Fruit fly (Drosophila melanogaster) whole organism, embryonic: ENCODE data around the gene nst.

ENCODE experiments used
- Abd-B ChIP-seq: fragments of 200-800 bp; sonication (Bioruptor generic); optimal IDR thresholded peaks from 2 replicates; lab custom pipeline; 2018; ENCODE audit warnings: missing biosample characterization, mild to moderate bottlenecking, missing genetic modification characterization, moderate library complexity
- Asciz ChIP-seq: fragments of 200-800 bp; sonication (Bioruptor generic); optimal IDR thresholded peaks from 2 replicates; lab custom pipeline; 2017; ENCODE audit warnings: missing biosample characterization, mild to moderate bottlenecking, missing genetic modification characterization, missing genetic modification reagents
- CG10959 ChIP-seq: fragments of 200-800 bp; sonication (Bioruptor generic); IDR thresholded peaks from 2 replicates; pipeline ENCODE4 v1.3.6; 2022; ENCODE audit warnings: missing biosample characterization, missing genetic modification characterization
- CG11504 ChIP-seq: fragments of 200-800 bp; sonication (Bioruptor generic); optimal IDR thresholded peaks from 3 replicates; lab custom pipeline; 2019; ENCODE audit warnings: missing biosample characterization, mild to moderate bottlenecking, missing genetic modification characterization, moderate library complexity
- CG12155 ChIP-seq: fragments of 200-800 bp; sonication (Bioruptor generic); optimal IDR thresholded peaks from 3 replicates; lab custom pipeline; 2016; ENCODE audit warnings: missing biosample characterization, missing genetic modification characterization
- CG12236 ChIP-seq: fragments of 200-800 bp; sonication (Bioruptor generic); optimal IDR thresholded peaks from 2 replicates; lab custom pipeline; 2016; ENCODE audit warnings: missing biosample characterization, missing genetic modification characterization
- CG13287 ChIP-seq: fragments of 200-800 bp; sonication (Bioruptor generic); IDR thresholded peaks from 2 replicates; pipeline ENCODE4 v1.3.6; 2022; ENCODE audit warnings: missing biosample characterization, missing genetic modification characterization; ENCODE audit not compliant: partially characterized antibody
- CG13424 ChIP-seq: fragments of 200-800 bp; sonication (Bioruptor generic); optimal IDR thresholded peaks from 2 replicates; lab custom pipeline; 2019; ENCODE audit warnings: missing biosample characterization, mild to moderate bottlenecking, missing genetic modification characterization, moderate library complexity
- CG15073 ChIP-seq: fragments of 200-800 bp; sonication (Bioruptor generic); optimal IDR thresholded peaks from 2 replicates; lab custom pipeline; 2016; ENCODE audit warnings: missing biosample characterization, missing genetic modification characterization
- CG1647 ChIP-seq: fragments of 200-800 bp; sonication (Bioruptor generic); optimal IDR thresholded peaks from 3 replicates; lab custom pipeline; 2016; ENCODE audit warnings: missing biosample characterization, missing genetic modification characterization
- CG17361 ChIP-seq: fragments of 200-800 bp; sonication (Bioruptor generic); IDR thresholded peaks from 3 replicates; pipeline ENCODE4 v1.3.6; 2022; ENCODE audit warnings: missing biosample characterization, missing genetic modification characterization
- CG18262 ChIP-seq: fragments of 200-800 bp; optimal IDR thresholded peaks from 3 replicates; lab custom pipeline; 2019; ENCODE audit warnings: missing biosample characterization, mild to moderate bottlenecking, missing genetic modification characterization, moderate library complexity
- CG2116 ChIP-seq: fragments of 200-800 bp; sonication (Bioruptor generic); optimal IDR thresholded peaks from 3 replicates; lab custom pipeline; 2018; ENCODE audit warnings: missing biosample characterization, mild to moderate bottlenecking, missing genetic modification characterization
- CG2199 ChIP-seq: fragments of 200-800 bp; sonication (Bioruptor generic); IDR thresholded peaks from 3 replicates; pipeline ENCODE4 v1.3.6; 2022; ENCODE audit warnings: missing biosample characterization, missing genetic modification characterization
- CG2889 ChIP-seq: fragments of 200-800 bp; sonication (Bioruptor generic); IDR thresholded peaks from 3 replicates; pipeline ENCODE4 v1.3.6; 2022; ENCODE audit warnings: missing biosample characterization, missing genetic modification characterization
- CG30403 ChIP-seq: fragments of 200-800 bp; sonication (Bioruptor generic); optimal IDR thresholded peaks from 3 replicates; lab custom pipeline; 2016; ENCODE audit warnings: missing biosample characterization, missing genetic modification characterization
- CG3838 ChIP-seq: fragments of 200-800 bp; sonication (Bioruptor generic); optimal IDR thresholded peaks from 3 replicates; lab custom pipeline; 2016; ENCODE audit warnings: missing biosample characterization, missing genetic modification characterization
- CG6683 ChIP-seq: fragments of 200-800 bp; sonication (Bioruptor generic); optimal IDR thresholded peaks from 2 replicates; lab custom pipeline; 2017; ENCODE audit warnings: missing biosample characterization, mild to moderate bottlenecking, missing genetic modification characterization, missing genetic modification reagents
- CG6791 ChIP-seq: fragments of 200-800 bp; sonication (Bioruptor generic); IDR thresholded peaks from 3 replicates; pipeline ENCODE4 v1.3.6; 2022; ENCODE audit warnings: missing biosample characterization, missing genetic modification characterization; ENCODE audit not compliant: partially characterized antibody
- D19B ChIP-seq: fragments of 200-800 bp; sonication (Bioruptor generic); optimal IDR thresholded peaks from 2 replicates; lab custom pipeline; 2017; ENCODE audit warnings: missing biosample characterization, mild to moderate bottlenecking, missing genetic modification characterization
- Dip2 ChIP-seq: fragments of 200-800 bp; sonication (Bioruptor generic); IDR thresholded peaks from 2 replicates; pipeline ENCODE4 v1.3.6; 2022; ENCODE audit warnings: missing biosample characterization, missing genetic modification characterization
- Gsc ChIP-seq: fragments of 200-800 bp; sonication (Bioruptor generic); IDR thresholded peaks from 2 replicates; pipeline ENCODE4 v1.3.6; 2022; ENCODE audit warnings: missing biosample characterization, missing genetic modification characterization
- Hey ChIP-seq: fragments of 200-800 bp; sonication (Bioruptor generic); optimal IDR thresholded peaks from 3 replicates; lab custom pipeline; 2018; ENCODE audit warnings: missing biosample characterization, mild to moderate bottlenecking, missing genetic modification characterization
- Kr ChIP-seq: fragments of 200-800 bp; sonication (Bioruptor generic); optimal IDR thresholded peaks from 2 replicates; lab custom pipeline; 2017; ENCODE audit warnings: missing biosample characterization, mild to moderate bottlenecking, missing genetic modification characterization
- Max ChIP-seq: fragments of 200-800 bp; sonication (Bioruptor generic); optimal IDR thresholded peaks from 2 replicates; lab custom pipeline; 2016; ENCODE audit warnings: missing biosample characterization, mild to moderate bottlenecking, missing genetic modification characterization
- Oli ChIP-seq: fragments of 200-800 bp; sonication (Bioruptor generic); optimal IDR thresholded peaks from 2 replicates; lab custom pipeline; 2018; ENCODE audit warnings: missing biosample characterization, mild to moderate bottlenecking, missing genetic modification characterization, moderate library complexity
- Optix ChIP-seq: fragments of 200-800 bp; sonication (Bioruptor generic); IDR thresholded peaks from 3 replicates; pipeline ENCODE4 v1.3.6; 2022; ENCODE audit warnings: missing biosample characterization, missing genetic modification characterization
- PHDP ChIP-seq: fragments of 200-800 bp; sonication (Bioruptor generic); optimal IDR thresholded peaks from 3 replicates; lab custom pipeline; 2018; ENCODE audit warnings: missing biosample characterization, mild to moderate bottlenecking, missing genetic modification characterization, moderate library complexity
- Poxn ChIP-seq: fragments of 200-800 bp; sonication (Bioruptor generic); IDR thresholded peaks from 2 replicates; pipeline ENCODE4 v1.3.6; 2022; ENCODE audit warnings: missing biosample characterization, missing genetic modification characterization
- Ravus ChIP-seq: fragments of 200-800 bp; sonication (Bioruptor generic); IDR thresholded peaks from 2 replicates; pipeline ENCODE4 v1.3.6; 2022; ENCODE audit warnings: missing biosample characterization, missing genetic modification characterization
- Sox102F ChIP-seq: fragments of 200-800 bp; sonication (Bioruptor generic); optimal IDR thresholded peaks from 2 replicates; lab custom pipeline; 2018; ENCODE audit warnings: missing biosample characterization, mild to moderate bottlenecking, missing genetic modification characterization, moderate library complexity
- amos ChIP-seq: fragments of 200-800 bp; sonication (Bioruptor generic); IDR thresholded peaks from 2 replicates; pipeline ENCODE4 v1.3.6; 2022; ENCODE audit warnings: missing biosample characterization, missing genetic modification characterization; ENCODE audit not compliant: partially characterized antibody
- ato ChIP-seq: fragments of 200-800 bp; sonication (Bioruptor generic); IDR thresholded peaks from 2 replicates; pipeline ENCODE4 v1.3.6; 2022; ENCODE audit warnings: missing biosample characterization, missing genetic modification characterization; ENCODE audit not compliant: partially characterized antibody
- cas ChIP-seq: fragments of 200-800 bp; sonication (Bioruptor generic); IDR thresholded peaks from 2 replicates; pipeline ENCODE4 v1.3.6; 2022; ENCODE audit warnings: missing biosample characterization, missing genetic modification characterization
- chinmo ChIP-seq: fragments of 200-800 bp; sonication (Bioruptor generic); IDR thresholded peaks from 4 replicates; pipeline ENCODE4 v1.3.6; 2022; ENCODE audit warnings: missing biosample characterization, missing genetic modification characterization; ENCODE audit not compliant: partially characterized antibody
- eve ChIP-seq, 2 experiments: fragments of >200 bp; optimal IDR thresholded peaks; 2 replicates each; lab custom pipeline; 2017; ENCODE audit warnings: missing biosample characterization in 2 of 2, missing genetic modification characterization in 2 of 2
- gcm ChIP-seq: fragments of 200-800 bp; sonication (Bioruptor generic); optimal IDR thresholded peaks from 2 replicates; lab custom pipeline; 2019; ENCODE audit warnings: missing biosample characterization, mild to moderate bottlenecking, missing genetic modification characterization, moderate library complexity
- grn ChIP-seq: fragments of 200-800 bp; sonication (Bioruptor generic); optimal IDR thresholded peaks from 3 replicates; lab custom pipeline; 2017; ENCODE audit warnings: missing biosample characterization, missing genetic modification characterization
- jigr1 ChIP-seq: fragments of 200-800 bp; sonication (Bioruptor generic); IDR thresholded peaks from 3 replicates; pipeline ENCODE4 v1.3.6; 2022; ENCODE audit warnings: missing biosample characterization, missing genetic modification characterization
- kni ChIP-seq: fragments of 200-800 bp; sonication (Bioruptor generic); optimal IDR thresholded peaks from 3 replicates; lab custom pipeline; 2017; ENCODE audit warnings: mild to moderate bottlenecking, missing biosample characterization, missing genetic modification reagents, missing genetic modification characterization
- mirr ChIP-seq: fragments of 200-800 bp; sonication (Bioruptor generic); optimal IDR thresholded peaks from 3 replicates; lab custom pipeline; 2018; ENCODE audit warnings: missing biosample characterization, mild to moderate bottlenecking, missing genetic modification characterization
- pb ChIP-seq: fragments of 200-800 bp; sonication (Bioruptor generic); optimal IDR thresholded peaks from 3 replicates; lab custom pipeline; 2016; ENCODE audit warnings: missing biosample characterization, missing genetic modification characterization
- sens-2 ChIP-seq: fragments of 200-800 bp; sonication (Bioruptor generic); IDR thresholded peaks from 2 replicates; pipeline ENCODE4 v1.3.6; 2022; ENCODE audit warnings: missing biosample characterization, missing genetic modification characterization
- seq ChIP-seq: fragments of 200-800 bp; sonication (Bioruptor generic); IDR thresholded peaks from 2 replicates; pipeline ENCODE4 v1.3.6; 2022; ENCODE audit warnings: missing biosample characterization, missing genetic modification characterization
- sima ChIP-seq: fragments of 200-800 bp; sonication (Bioruptor generic); optimal IDR thresholded peaks from 2 replicates; lab custom pipeline; 2016; ENCODE audit warnings: missing biosample characterization, missing genetic modification characterization
- sisA ChIP-seq: fragments of 200-800 bp; sonication (Bioruptor generic); IDR thresholded peaks from 2 replicates; pipeline ENCODE4 v1.3.6; 2022; ENCODE audit warnings: missing biosample characterization, missing genetic modification characterization
- ssp ChIP-seq: fragments of 200-800 bp; sonication (Bioruptor generic); IDR thresholded peaks from 2 replicates; pipeline ENCODE4 v1.3.6; 2022; ENCODE audit warnings: missing biosample characterization, missing genetic modification characterization
- trh ChIP-seq: fragments of 200-800 bp; sonication (Bioruptor generic); optimal IDR thresholded peaks from 2 replicates; lab custom pipeline; 2016; ENCODE audit warnings: missing biosample characterization, missing genetic modification characterization
- vfl ChIP-seq: fragments of 200-800 bp; sonication (Bioruptor generic); optimal IDR thresholded peaks from 2 replicates; lab custom pipeline; 2016; ENCODE audit warnings: missing biosample characterization, missing genetic modification characterization
- vvl ChIP-seq: fragments of 200-800 bp; sonication (Bioruptor generic); IDR thresholded peaks from 2 replicates; pipeline ENCODE4 v1.3.6; 2022; ENCODE audit warnings: missing biosample characterization, missing genetic modification characterization
- zen ChIP-seq: fragments of 200-800 bp; sonication (Bioruptor generic); optimal IDR thresholded peaks from 3 replicates; lab custom pipeline; 2018; ENCODE audit warnings: missing biosample characterization, mild to moderate bottlenecking, missing genetic modification characterization, moderate library complexity

Gene nst

DNA sequence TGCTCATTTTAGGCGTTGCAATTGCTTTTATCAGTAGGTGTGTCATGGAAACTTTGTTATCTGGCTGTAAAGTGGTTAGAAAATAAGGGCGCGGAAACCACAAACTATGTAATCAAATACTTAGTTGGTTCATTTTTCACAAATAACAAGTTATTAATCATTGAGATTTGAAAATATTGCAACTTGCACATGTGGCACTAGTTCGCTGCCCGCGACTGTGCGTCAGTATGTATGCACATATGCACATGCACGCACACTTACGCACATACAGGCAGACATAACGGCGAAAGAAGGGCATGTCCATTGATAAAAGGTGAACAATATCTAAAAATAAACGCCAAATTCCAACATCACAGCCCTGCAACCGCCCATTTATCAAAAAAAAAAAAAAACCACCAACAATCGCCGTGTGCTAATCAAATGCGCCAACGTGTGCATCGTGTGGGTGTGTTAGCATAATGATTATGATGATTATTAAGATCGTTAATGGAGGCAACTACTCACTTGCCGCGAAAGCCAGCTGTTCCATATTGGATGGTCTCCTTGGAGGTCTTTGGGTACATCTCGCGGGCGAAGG, 452 bp downstream of the nst start (continued):
- TF ChIP-seq D19B (GFP tag; lab: Kevin White, UChicago), result no peak
- no peak for TF ChIP-seq amos
- no peak for TF ChIP-seq CG2889 (GFP tag; lab: Robert Waterston, UW)
- no peak for TF ChIP-seq CG13287 (GFP tag; lab: Robert Waterston, UW)
- TF ChIP-seq Sox102F (GFP tag; lab: Kevin White, UChicago), result no peak
- no peak for TF ChIP-seq Abd-B (GFP tag; lab: Kevin White, UChicago)
- TF ChIP-seq Poxn (GFP tag; lab: Robert Waterston, UW), result no peak
- TF ChIP-seq CG12236 (GFP tag; lab: Kevin White, UChicago), result no peak
- TF ChIP-seq gcm (GFP tag; lab: Kevin White, UChicago), result peak; percentile 21
- TF ChIP-seq CG1647, result no peak
- TF ChIP-seq CG18262 (tag; lab: Kevin White, UChicago), result peak; percentile 63
- TF ChIP-seq vfl, result no peak
- TF ChIP-seq PHDP, result peak; percentile 48
- TF ChIP-seq CG11504 (tag; lab: Kevin White, UChicago), result peak; percentile 72
- no peak for TF ChIP-seq CG10959 (GFP tag; lab: Robert Waterston, UW)
- TF ChIP-seq sisA (GFP tag; lab: Robert Waterston, UW), result peak; percentile 61
- no peak for TF ChIP-seq mirr (GFP tag; lab: Kevin White, UChicago)
- no peak for TF ChIP-seq Dip2
- no peak for TF ChIP-seq CG2116 (GFP tag; lab: Kevin White, UChicago)
- TF ChIP-seq Max (GFP tag; lab: Kevin White, UChicago), result no peak
- TF ChIP-seq CG15073 (GFP tag; lab: Kevin White, UChicago), result no peak
- TF ChIP-seq Kr (GFP tag; lab: Kevin White, UChicago), result no peak
- no peak for TF ChIP-seq CG2199
- TF ChIP-seq CG13424 (tag; lab: Kevin White, UChicago), result peak; percentile 44
- no peak for TF ChIP-seq pb (GFP tag; lab: Kevin White, UChicago)
- no peak for TF ChIP-seq CG12155
- TF ChIP-seq Oli, result peak; percentile 63
- peak; percentile 57 for TF ChIP-seq Asciz (GFP tag; lab: Kevin White, UChicago)
- peak; percentile 10; the same call in 2 of the 3 replicates for TF ChIP-seq CG17361
- TF ChIP-seq cas (GFP tag; lab: Robert Waterston, UW), result no peak
- TF ChIP-seq vvl (GFP tag; lab: Robert Waterston, UW), result peak; percentile 84
- TF ChIP-seq Ravus, result no peak
- no peak for TF ChIP-seq CG3838 (GFP tag; lab: Kevin White, UChicago)
- TF ChIP-seq seq (GFP tag; lab: Robert Waterston, UW), result no peak
- TF ChIP-seq CG30403 (GFP tag; lab: Kevin White, UChicago), result peak; percentile 47
- TF ChIP-seq sima (GFP tag; lab: Kevin White, UChicago), result no peak
- no peak for TF ChIP-seq trh
- peak; percentile 12 for TF ChIP-seq CG6683 (GFP tag; lab: Kevin White, UChicago)
- TF ChIP-seq jigr1 (GFP tag; lab: Robert Waterston, UW), result no peak
- TF ChIP-seq zen (tag; lab: Kevin White, UChicago), result no peak
- TF ChIP-seq chinmo (GFP tag; lab: Robert Waterston, UW), result no peak
- peak; percentile 57 for TF ChIP-seq grn (GFP tag; lab: Kevin White, UChicago)
- 0 out of 3 replicates have a peak, but pooled peaks have one; percentile 17 for TF ChIP-seq Optix
- no peak for TF ChIP-seq Gsc (GFP tag; lab: Robert Waterston, UW)
- TF ChIP-seq eve (GFP tag; optimal IDR thresholded peaks at IDR 0.05; lab: Kevin White, UChicago), result no peak
- TF ChIP-seq ssp, result no peak
- TF ChIP-seq ato (GFP tag; lab: Robert Waterston, UW), result no peak
- no peak for TF ChIP-seq Hey (tag; lab: Kevin White, UChicago)
- TF ChIP-seq sens-2 (GFP tag; lab: Robert Waterston, UW), result 0 out of 2 replicates have a peak, but pooled peaks have one; percentile 19
- TF ChIP-seq kni (GFP tag; lab: Kevin White, UChicago), result no peak
- TF ChIP-seq CG6791 (GFP tag; lab: Robert Waterston, UW), result no peak
